Worm (Caenorhabditis elegans): ENCODE results near the gene idpc-1.

DNA sequence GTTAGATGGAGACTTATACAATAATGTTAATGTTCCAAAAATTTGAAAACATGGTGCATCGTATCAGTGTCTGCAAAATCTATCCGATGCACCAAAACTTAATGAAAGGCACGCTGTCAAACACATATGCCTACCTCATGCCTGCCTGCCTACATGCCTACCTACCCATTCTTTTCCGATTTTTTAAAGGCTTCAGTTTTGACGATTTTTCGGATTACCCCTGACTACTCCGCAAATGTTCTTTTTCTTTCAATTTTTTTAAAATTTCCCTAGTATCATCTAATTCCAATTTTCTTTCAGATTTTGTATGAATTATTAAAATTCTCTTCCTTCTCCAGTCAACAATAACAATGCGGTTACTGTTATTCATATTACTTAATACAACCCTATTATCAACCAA lies 29.6 kb downstream of the idpc-1 start, which contains the start of gene plr-1:
- TF ChIP-seq klf-2 (GFP tag; conservative IDR thresholded peaks at IDR 0.05), result no peak
- no peak for TF ChIP-seq flt-1 (GFP tag; IDR thresholded peaks at IDR 0.05)

Data from whole organism, midembryonic.